Worm (Caenorhabditis elegans): ENCODE measurements around the gene zmp-4.

The zmp-4 gene

ce11 chrV:14876257-14876656, 45.2 kb downstream of the zmp-4 start (continued):
- no peak for TF ChIP-seq skn-1 (tag; optimal IDR thresholded peaks at IDR 0.05)
- TF ChIP-seq pax-3 (tag; optimal IDR thresholded peaks at IDR 0.05): no peak
- TF ChIP-seq zag-1 (tag; optimal IDR thresholded peaks at IDR 0.05): no peak
- TF ChIP-seq xbp-1 (tag; optimal IDR thresholded peaks at IDR 0.05): peak; percentile 25
- peak; percentile 54 for TF ChIP-seq nhr-90 (tag; optimal IDR thresholded peaks at IDR 0.05; ENCODE audit: poor library complexity)
- TF ChIP-seq irx-1 (tag; optimal IDR thresholded peaks at IDR 0.05): no peak
- TF ChIP-seq vab-15 (tag; optimal IDR thresholded peaks at IDR 0.05): no peak
- no peak for TF ChIP-seq blmp-1 (tag; optimal IDR thresholded peaks at IDR 0.05)
- no peak for TF ChIP-seq nhr-237 (tag; optimal IDR thresholded peaks at IDR 0.05)
- no peak for TF ChIP-seq ets-5 (GFP tag; IDR thresholded peaks at IDR 0.05)
- TF ChIP-seq lin-35 (GFP tag; optimal IDR thresholded peaks at IDR 0.05): peak; percentile 39 to 70
- TF ChIP-seq lin-39 (tag; optimal IDR thresholded peaks at IDR 0.05): no peak
- TF ChIP-seq sptf-1 (tag; optimal IDR thresholded peaks at IDR 0.05): no peak
- no peak for TF ChIP-seq hpl-2 (GFP tag; optimal IDR thresholded peaks at IDR 0.05)
- TF ChIP-seq ces-1 (GFP tag; optimal IDR thresholded peaks at IDR 0.05): no peak
- peak; percentile 55 for TF ChIP-seq nhr-19 (GFP tag; conservative IDR thresholded peaks at IDR 0.05)
- TF ChIP-seq nhr-47 (tag; optimal IDR thresholded peaks at IDR 0.05): peak; percentile 61
- no peak for TF ChIP-seq aly-2 (tag; optimal IDR thresholded peaks at IDR 0.05)
- peak; percentile 20 to 45 for TF ChIP-seq efl-1 (optimal IDR thresholded peaks at IDR 0.05)
- peak in 1 of 2 experiments; percentile 82 for TF ChIP-seq efl-1 (GFP tag; optimal IDR thresholded peaks at IDR 0.05 in 1 of 2)
- TF ChIP-seq isw-1 (GFP tag; IDR thresholded peaks at IDR 0.05): no peak
- no peak for TF ChIP-seq Y116A8C.19 (tag; optimal IDR thresholded peaks at IDR 0.05; ENCODE audit: borderline replicate concordance)
- TF ChIP-seq C04F5.9 (tag; optimal IDR thresholded peaks at IDR 0.05): no peak
- no peak for TF ChIP-seq fkh-4 (tag; optimal IDR thresholded peaks at IDR 0.05; ENCODE audit: borderline replicate concordance)
- TF ChIP-seq ztf-11 (tag; optimal IDR thresholded peaks at IDR 0.05): no peak
- no peak for TF ChIP-seq nhr-28 (tag; optimal IDR thresholded peaks at IDR 0.05)
- TF ChIP-seq efl-3 (GFP tag; optimal IDR thresholded peaks at IDR 0.05): no peak
- TF ChIP-seq nhr-11 (tag; optimal IDR thresholded peaks at IDR 0.05): no peak
- TF ChIP-seq lir-3 (tag; optimal IDR thresholded peaks at IDR 0.05; ENCODE audit: poor library complexity): no peak
- TF ChIP-seq pag-3 (tag; optimal IDR thresholded peaks at IDR 0.05; ENCODE audit: borderline replicate concordance, insufficient read depth): no peak
- peak; percentile 8 for TF ChIP-seq unc-130 (tag; optimal IDR thresholded peaks at IDR 0.05)
- TF ChIP-seq mab-9 (GFP tag; IDR thresholded peaks at IDR 0.05): no peak
- TF ChIP-seq nhr-20 (tag; optimal IDR thresholded peaks at IDR 0.05): peak; percentile 48
- TF ChIP-seq lin-13 (GFP tag; optimal IDR thresholded peaks at IDR 0.05): no peak
- TF ChIP-seq fkh-10 (GFP tag; optimal IDR thresholded peaks at IDR 0.05): no peak
- TF ChIP-seq hlh-17 (GFP tag; optimal IDR thresholded peaks at IDR 0.05; ENCODE audit: borderline replicate concordance): no peak
- TF ChIP-seq tlp-1 (tag; optimal IDR thresholded peaks at IDR 0.05): no peak
- TF ChIP-seq nhr-84 (tag; optimal IDR thresholded peaks at IDR 0.05): no peak
- no peak for TF ChIP-seq unc-98 (GFP tag; IDR thresholded peaks at IDR 0.05)
- TF ChIP-seq dsc-1 (tag; optimal IDR thresholded peaks at IDR 0.05): peak; percentile 44
- TF ChIP-seq dpl-1 (GFP tag; optimal IDR thresholded peaks at IDR 0.05): peak in 2 of 3 experiments; percentile 11 to 32
- TF ChIP-seq fos-1 (tag; optimal IDR thresholded peaks at IDR 0.05): no peak
- peak; percentile 46 for TF ChIP-seq nhr-77 (tag; optimal IDR thresholded peaks at IDR 0.05)
- no peak for TF ChIP-seq ceh-8 (GFP tag; optimal IDR thresholded peaks at IDR 0.05)

DNA sequence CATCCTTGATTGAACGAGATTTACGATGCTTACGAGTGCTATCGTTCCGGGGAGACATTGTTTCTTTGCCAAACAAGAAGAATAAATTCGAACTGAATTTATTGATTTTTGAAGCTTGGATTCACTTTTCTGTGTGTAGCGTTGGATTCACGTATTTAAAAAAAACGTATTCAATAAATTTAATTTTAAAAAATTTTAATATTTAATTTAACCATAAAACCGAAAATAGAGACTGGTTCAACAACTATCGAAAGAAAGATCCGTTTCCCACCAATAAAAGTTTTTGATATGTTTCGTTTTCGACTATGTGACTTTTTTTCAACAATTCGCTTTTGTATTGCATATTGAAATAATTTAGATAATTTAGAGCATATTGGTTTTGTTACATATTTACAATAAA, 46.0 kb downstream of the zmp-4 start, which contains the start of gene ZC412.5:
Gene ZC412.5, minus strand, starts transcription at position 101 of the 400 bp plus-strand sequence.
- TF ChIP-seq unc-130 (tag; optimal IDR thresholded peaks at IDR 0.05) (no peak), elt-2 (tag; optimal IDR thresholded peaks at IDR 0.05) (no peak), efl-1 (optimal IDR thresholded peaks at IDR 0.05) (no peak), efl-1 (GFP tag; optimal IDR thresholded peaks at IDR 0.05 in 1 of 2) (peak in 1 of 2 experiments; percentile 14), aha-1 (tag; optimal IDR thresholded peaks at IDR 0.05) (no peak)

Data from whole organism, L1 larva.